Worm (Caenorhabditis elegans): Measurements from ENCODE around the gene Y39E4B.13.
A peak's percentile ranks its signal among the peaks of the same experiment; 100 is the strongest.

Gene Y39E4B.13

DNA sequence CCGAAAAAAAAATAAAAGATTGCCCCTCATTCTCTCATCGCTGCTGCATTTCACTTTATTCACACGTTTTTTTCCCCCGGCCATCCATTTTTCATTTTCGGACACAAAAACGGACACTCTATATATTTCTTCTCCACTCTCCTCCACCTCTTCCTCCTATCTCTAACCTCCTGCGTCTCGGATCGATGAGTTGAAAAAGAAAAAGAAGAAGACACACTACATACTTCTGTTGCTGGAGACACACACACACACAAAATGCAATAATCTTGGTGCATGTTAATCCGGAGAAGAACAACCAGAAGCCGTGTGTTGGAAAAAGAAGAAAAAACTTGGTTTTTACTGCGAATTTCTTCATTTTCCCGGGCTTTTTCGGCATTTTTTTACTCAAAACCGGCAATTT lies 15.0 kb downstream of the Y39E4B.13 start (continued):
- peak; percentile 56 for TF ChIP-seq nhr-47 (tag; optimal IDR thresholded peaks at IDR 0.05)
- TF ChIP-seq ceh-88 (GFP tag; IDR thresholded peaks at IDR 0.05) = no peak
- TF ChIP-seq blmp-1 (tag; optimal IDR thresholded peaks at IDR 0.05) = peak; percentile 86
- peak; percentile 20 for TF ChIP-seq jun-1 (tag; optimal IDR thresholded peaks at IDR 0.05)
- peak; percentile 33 for TF ChIP-seq C16A3.4 (tag; optimal IDR thresholded peaks at IDR 0.05)
- no peak for TF ChIP-seq sup-37 (GFP tag; optimal IDR thresholded peaks at IDR 0.05)
- TF ChIP-seq pax-3 (tag; optimal IDR thresholded peaks at IDR 0.05) = no peak
- no peak for TF ChIP-seq unc-62 (GFP tag; optimal IDR thresholded peaks at IDR 0.05)
- no peak for TF ChIP-seq sox-4 (tag; optimal IDR thresholded peaks at IDR 0.05)
- peak; percentile 19 for TF ChIP-seq irx-1 (tag; optimal IDR thresholded peaks at IDR 0.05)
- TF ChIP-seq lin-13 (GFP tag; optimal IDR thresholded peaks at IDR 0.05) = peak; percentile 21
- no peak for TF ChIP-seq nhr-84 (tag; optimal IDR thresholded peaks at IDR 0.05)
- peak in 1 of 6 experiments; percentile 42 for TF ChIP-seq elt-3 (tag; optimal IDR thresholded peaks at IDR 0.05)
- no peak for TF ChIP-seq lin-15B (tag; optimal IDR thresholded peaks at IDR 0.05)
- peak; percentile 27 for TF ChIP-seq tbx-2 (tag; optimal IDR thresholded peaks at IDR 0.05)
- no peak for TF ChIP-seq ceh-63 (GFP tag; optimal IDR thresholded peaks at IDR 0.05)
- TF ChIP-seq mep-1 (tag; optimal IDR thresholded peaks at IDR 0.05) = peak; percentile 70
- no peak for TF ChIP-seq unc-130 (tag; optimal IDR thresholded peaks at IDR 0.05)
- no peak for TF ChIP-seq C04F5.9 (tag; optimal IDR thresholded peaks at IDR 0.05)
- no peak for TF ChIP-seq nhr-237 (tag; optimal IDR thresholded peaks at IDR 0.05)
- TF ChIP-seq ets-5 (GFP tag; IDR thresholded peaks at IDR 0.05) = no peak
- no peak for TF ChIP-seq elt-2 (tag; optimal IDR thresholded peaks at IDR 0.05)
- TF ChIP-seq hlh-17 (GFP tag; optimal IDR thresholded peaks at IDR 0.05; ENCODE audit: borderline replicate concordance) = no peak
- TF ChIP-seq vab-15 (tag; optimal IDR thresholded peaks at IDR 0.05) = no peak
- TF ChIP-seq unc-30 (tag; optimal IDR thresholded peaks at IDR 0.05) = no peak
- TF ChIP-seq unc-98 (GFP tag; IDR thresholded peaks at IDR 0.05) = no peak
- peak; percentile 55 for TF ChIP-seq zag-1 (tag; optimal IDR thresholded peaks at IDR 0.05)
- no peak for TF ChIP-seq nhr-85 (tag)
- TF ChIP-seq nhr-12 (tag; optimal IDR thresholded peaks at IDR 0.05) = no peak
- no peak for TF ChIP-seq lin-14 (GFP tag; optimal IDR thresholded peaks at IDR 0.05)
- no peak for TF ChIP-seq nhr-77 (tag; optimal IDR thresholded peaks at IDR 0.05)
- peak; percentile 55 for TF ChIP-seq F16B12.6 (tag; optimal IDR thresholded peaks at IDR 0.05)
- no peak for TF ChIP-seq pag-3 (tag; optimal IDR thresholded peaks at IDR 0.05; ENCODE audit: borderline replicate concordance, insufficient read depth)
- TF ChIP-seq snu-23 (GFP tag; optimal IDR thresholded peaks at IDR 0.05) = peak; percentile 65
- TF ChIP-seq dsc-1 (tag; optimal IDR thresholded peaks at IDR 0.05) = peak; percentile 30
- no peak for TF ChIP-seq ztf-11 (tag; optimal IDR thresholded peaks at IDR 0.05)
- no peak for TF ChIP-seq tlp-1 (tag; optimal IDR thresholded peaks at IDR 0.05)
- TF ChIP-seq C34B4.2 (tag; optimal IDR thresholded peaks at IDR 0.05) = no peak
- TF ChIP-seq grh-1 (GFP tag; IDR thresholded peaks at IDR 0.05) = no peak
- TF ChIP-seq skn-1 (tag; optimal IDR thresholded peaks at IDR 0.05) = peak; percentile 15
- peak; percentile 58 for TF ChIP-seq fkh-10 (GFP tag; optimal IDR thresholded peaks at IDR 0.05)
- TF ChIP-seq sptf-1 (tag; optimal IDR thresholded peaks at IDR 0.05) = no peak
- TF ChIP-seq nhr-28 (tag; optimal IDR thresholded peaks at IDR 0.05) = no peak
- TF ChIP-seq egl-13 (tag; optimal IDR thresholded peaks at IDR 0.05) = no peak
- peak; percentile 62 for TF ChIP-seq nhr-71 (tag; optimal IDR thresholded peaks at IDR 0.05)
- peak; percentile 47 for TF ChIP-seq fos-1 (tag; optimal IDR thresholded peaks at IDR 0.05)
- TF ChIP-seq hlh-4 (tag; optimal IDR thresholded peaks at IDR 0.05) = no peak

Measured in whole organism, L1 larva.